Worm (Caenorhabditis elegans) whole organism, early embryonic: ENCODE data around the gene F59F4.3.

Experiments used
- ama-1 ChIP-seq: fragments of 150-350 bp; optimal IDR thresholded peaks from 2 replicates; lab custom pipeline; 2014
- ets-7 ChIP-seq: sonication (generic microtip); optimal IDR thresholded peaks from 2 replicates; lab custom pipeline; 2016; ENCODE audit warnings: missing genotype, missing genetic modification characterization, missing compliant biosample characterization
- pes-1 ChIP-seq: fragments of 200-800 bp; sonication (Bioruptor generic); IDR thresholded peaks from 2 replicates; pipeline ENCODE4 v1.3.6; 2022; ENCODE audit warnings: missing genetic modification reagents, missing genetic modification characterization, missing compliant biosample characterization
- sea-1 ChIP-seq: fragments of 200-800 bp; sonication (Bioruptor generic); conservative IDR thresholded peaks from 2 replicates; pipeline ENCODE4 v1.3.6; 2022; ENCODE audit warnings: missing genetic modification characterization, missing compliant biosample characterization

DNA sequence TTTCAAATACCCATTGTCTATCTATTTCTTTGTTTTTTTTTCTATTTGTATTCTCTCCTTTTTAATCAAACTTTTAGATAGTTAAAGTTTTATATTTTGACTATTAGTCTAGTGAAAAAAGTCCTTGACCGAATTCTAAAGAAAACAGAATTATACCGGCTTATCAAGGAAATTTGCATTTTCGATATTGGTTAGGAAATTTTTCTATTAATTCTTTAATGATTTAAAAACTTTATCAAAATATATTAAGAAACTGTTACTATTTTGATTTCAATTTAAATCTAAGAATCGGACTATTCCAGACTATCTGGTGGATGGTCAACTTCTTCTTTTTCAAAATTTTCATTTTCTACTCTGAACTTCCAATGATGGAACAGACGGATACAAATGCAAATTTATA lies 19.3 kb downstream of the F59F4.3 start, which contains the start of gene Y7A5A.20:
- no peak for TF ChIP-seq ama-1
- TF ChIP-seq pes-1 = no peak
- TF ChIP-seq sea-1 (GFP tag; lab: Robert Waterston, UW) = no peak
- TF ChIP-seq ets-7 (tag; lab: Kevin White, UChicago) = no peak
